Worm (Caenorhabditis elegans): ENCODE results near the gene Y22D7AL.1.
A peak's percentile ranks its signal among the peaks of the same experiment; 100 is the strongest.

Gene Y22D7AL.1

DNA sequence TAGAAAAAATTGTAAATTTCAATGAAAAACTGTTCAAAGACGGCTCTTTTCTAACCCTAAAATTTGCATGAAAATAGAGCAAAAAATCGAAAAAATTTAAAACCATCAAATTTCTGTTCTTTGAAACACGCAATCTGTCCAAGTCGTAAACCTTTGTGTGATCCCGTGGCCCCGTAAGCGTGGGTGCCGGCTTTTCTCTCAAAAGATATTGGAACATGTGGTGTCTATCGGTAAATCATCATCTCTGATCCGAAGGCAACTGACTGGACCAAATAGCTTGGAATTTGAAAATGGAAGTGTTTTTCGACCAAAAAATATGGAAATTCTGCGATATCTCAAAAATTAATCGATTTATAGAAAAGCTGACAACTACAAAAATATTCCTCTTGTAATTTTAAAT lies 26.4 kb downstream of the Y22D7AL.1 start:
- TF ChIP-seq F13H6.1 (tag; optimal IDR thresholded peaks at IDR 0.05) (peak; percentile 9), ZK546.5 (tag; optimal IDR thresholded peaks at IDR 0.05) (no peak)

- TF ChIP-seq ceh-82 (tag; optimal IDR thresholded peaks at IDR 0.05) (no peak), unc-55 (GFP tag; optimal IDR thresholded peaks at IDR 0.05) (no peak), nhr-6 (tag; optimal IDR thresholded peaks at IDR 0.05) (no peak), nhr-11 (tag; optimal IDR thresholded peaks at IDR 0.05) (no peak), R02D3.7 (tag; optimal IDR thresholded peaks at IDR 0.05) (no peak), C34F6.9 (tag; optimal IDR thresholded peaks at IDR 0.05) (no peak), sma-3 (GFP tag; optimal IDR thresholded peaks at IDR 0.05) (no peak), lin-13 (GFP tag; optimal IDR thresholded peaks at IDR 0.05) (no peak), lin-11 (tag; optimal IDR thresholded peaks at IDR 0.05) (no peak), sem-4 (tag; optimal IDR thresholded peaks at IDR 0.05) (no peak), lin-39 (tag; optimal IDR thresholded peaks at IDR 0.05) (no peak), ZK546.5 (tag; optimal IDR thresholded peaks at IDR 0.05) (no peak), unc-62 (GFP tag; optimal IDR thresholded peaks at IDR 0.05) (no peak), nhr-77 (tag; optimal IDR thresholded peaks at IDR 0.05) (no peak)
Observed at ce11 chrIII:1680393-1680792, 28.1 kb downstream of the Y22D7AL.1 start.

DNA sequence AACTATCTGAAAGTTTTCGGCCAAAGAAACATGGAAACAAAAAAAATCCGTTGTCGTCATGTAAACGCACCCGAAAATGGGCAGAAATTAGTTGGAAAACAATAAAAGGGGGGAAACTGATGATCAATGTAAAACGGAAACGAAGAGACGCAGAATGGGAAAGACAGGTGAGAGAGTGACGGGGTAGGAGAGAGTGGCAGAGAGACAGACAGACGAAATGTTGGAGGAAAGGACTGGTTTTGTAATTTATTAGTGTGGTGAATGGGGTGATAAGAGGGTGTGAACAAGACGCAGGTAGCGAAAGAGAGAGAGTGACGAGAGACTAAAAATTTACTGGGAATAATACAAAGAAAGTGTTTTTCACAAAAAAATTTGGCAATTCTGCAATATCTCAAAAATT lies 28.7 kb downstream of the Y22D7AL.1 start:
- peak; percentile 89 for TF ChIP-seq gmeb-1 (tag; optimal IDR thresholded peaks at IDR 0.05)
- no peak for TF ChIP-seq elt-1 (tag; optimal IDR thresholded peaks at IDR 0.05)
- TF ChIP-seq Y55F3AM.14 (GFP tag; optimal IDR thresholded peaks at IDR 0.05), result peak; percentile 2
- peak; percentile 96 for TF ChIP-seq fos-1 (tag; optimal IDR thresholded peaks at IDR 0.05)
- peak; percentile 74 for TF ChIP-seq mab-5 (tag; optimal IDR thresholded peaks at IDR 0.05)
- TF ChIP-seq sma-9 (GFP tag; optimal IDR thresholded peaks at IDR 0.05), result peak; percentile 93
- no peak for TF ChIP-seq sma-9 (tag; optimal IDR thresholded peaks at IDR 0.05)
- peak; percentile 82 for TF ChIP-seq sem-4 (tag; optimal IDR thresholded peaks at IDR 0.05)
- TF ChIP-seq unc-39 (tag; optimal IDR thresholded peaks at IDR 0.05), result no peak
- TF ChIP-seq unc-62 (GFP tag; optimal IDR thresholded peaks at IDR 0.05), result no peak
- no peak for TF ChIP-seq snpc-4 (tag; optimal IDR thresholded peaks at IDR 0.05)
- peak; percentile 88 for TF ChIP-seq crh-2 (tag; optimal IDR thresholded peaks at IDR 0.05)
- peak; percentile 40 for TF ChIP-seq blmp-1 (tag; optimal IDR thresholded peaks at IDR 0.05; ENCODE audit: insufficient read depth)
- TF ChIP-seq mdl-1 (tag; optimal IDR thresholded peaks at IDR 0.05), result no peak
- TF ChIP-seq lin-13 (GFP tag; optimal IDR thresholded peaks at IDR 0.05), result peak; percentile 64
- TF ChIP-seq aly-2 (tag; optimal IDR thresholded peaks at IDR 0.05), result no peak
- TF ChIP-seq ama-1 (optimal IDR thresholded peaks at IDR 0.05), result no peak
- no peak for TF ChIP-seq ztf-1 (GFP tag; conservative IDR thresholded peaks at IDR 0.05)
- TF ChIP-seq nhr-237 (tag; optimal IDR thresholded peaks at IDR 0.05), result no peak
- no peak for TF ChIP-seq nhr-77 (tag; optimal IDR thresholded peaks at IDR 0.05)
- peak; percentile 84 for TF ChIP-seq F13H6.1 (tag; optimal IDR thresholded peaks at IDR 0.05)
- TF ChIP-seq ztf-11 (tag; optimal IDR thresholded peaks at IDR 0.05), result no peak
- no peak for TF ChIP-seq nhr-10 (tag; optimal IDR thresholded peaks at IDR 0.05)
- TF ChIP-seq nhr-6 (tag; optimal IDR thresholded peaks at IDR 0.05), result peak; percentile 82
- no peak for TF ChIP-seq elt-3 (tag; optimal IDR thresholded peaks at IDR 0.05)
- no peak for TF ChIP-seq ceh-82 (tag; optimal IDR thresholded peaks at IDR 0.05)
- TF ChIP-seq mbf-1 (tag; optimal IDR thresholded peaks at IDR 0.05), result no peak
- peak; percentile 91 for TF ChIP-seq nhr-25 (tag; optimal IDR thresholded peaks at IDR 0.05)
- no peak for TF ChIP-seq lin-39 (tag; optimal IDR thresholded peaks at IDR 0.05)
- TF ChIP-seq unc-55 (GFP tag; optimal IDR thresholded peaks at IDR 0.05), result peak; percentile 65
- peak; percentile 16 to 74 for TF ChIP-seq lsy-2 (tag; optimal IDR thresholded peaks at IDR 0.05)
- TF ChIP-seq C34F6.9 (tag; optimal IDR thresholded peaks at IDR 0.05), result peak; percentile 74
- peak; percentile 93 for TF ChIP-seq sma-3 (GFP tag; optimal IDR thresholded peaks at IDR 0.05)
- TF ChIP-seq egl-27 (tag; optimal IDR thresholded peaks at IDR 0.05), result peak; percentile 85
- no peak for TF ChIP-seq ztf-4 (tag; optimal IDR thresholded peaks at IDR 0.05)
- TF ChIP-seq dmd-4 (tag; optimal IDR thresholded peaks at IDR 0.05), result no peak
- TF ChIP-seq nhr-129 (tag; optimal IDR thresholded peaks at IDR 0.05), result peak; percentile 76
- peak; percentile 88 for TF ChIP-seq nhr-21 (tag; optimal IDR thresholded peaks at IDR 0.05)
- no peak for TF ChIP-seq peb-1 (tag; optimal IDR thresholded peaks at IDR 0.05)
